Worm (Caenorhabditis elegans): ENCODE data around the gene F49H12.2.

DNA sequence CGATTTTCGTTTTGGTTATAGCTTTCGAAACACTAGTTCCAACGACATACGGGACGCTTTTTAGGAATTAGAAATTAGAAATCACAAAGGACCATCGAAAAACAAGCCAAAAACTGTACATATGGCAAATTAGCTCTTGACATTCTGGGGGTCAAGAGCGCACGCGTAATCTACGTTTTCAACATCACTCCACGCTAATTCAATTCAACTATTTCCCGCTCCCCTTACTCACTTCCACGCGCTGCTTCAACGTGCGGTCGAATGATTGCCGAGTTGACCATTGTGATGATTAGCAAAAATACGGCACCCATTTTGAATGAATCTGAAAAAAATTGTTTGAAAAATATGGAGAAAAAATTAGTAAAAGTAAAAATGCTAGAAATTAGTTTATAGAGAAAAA is 39.5 kb upstream of the F49H12.2 start:
- no peak for TF ChIP-seq akir-1 (GFP tag; optimal IDR thresholded peaks at IDR 0.05)
- TF ChIP-seq F37B4.10 (GFP tag; IDR thresholded peaks at IDR 0.05): no peak
- TF ChIP-seq ama-1 (optimal IDR thresholded peaks at IDR 0.05): no peak
- no peak for TF ChIP-seq ama-1 (GFP tag; optimal IDR thresholded peaks at IDR 0.05)
- no peak for TF ChIP-seq nhr-120 (GFP tag; IDR thresholded peaks at IDR 0.05)
- no peak for TF ChIP-seq unc-62 (GFP tag; optimal IDR thresholded peaks at IDR 0.05)
- no peak for TF ChIP-seq F39B2.1 (GFP tag; IDR thresholded peaks at IDR 0.05)
- TF ChIP-seq fkh-3 (tag; optimal IDR thresholded peaks at IDR 0.05): no peak
- TF ChIP-seq sea-2 (GFP tag; IDR thresholded peaks at IDR 0.05): no peak
- TF ChIP-seq nhr-90 (tag; optimal IDR thresholded peaks at IDR 0.05): no peak
- TF ChIP-seq lin-35 (GFP tag; optimal IDR thresholded peaks at IDR 0.05): no peak
- no peak for TF ChIP-seq ceh-79 (tag; optimal IDR thresholded peaks at IDR 0.05)
- no peak for TF ChIP-seq ztf-28 (GFP tag; IDR thresholded peaks at IDR 0.05)

Data from whole organism, young adult.